Worm (Caenorhabditis elegans): ENCODE results near the gene R74.7.

- TF ChIP-seq nhr-28 (tag; optimal IDR thresholded peaks at IDR 0.05) (no peak), ztf-11 (tag; optimal IDR thresholded peaks at IDR 0.05) (no peak), nhr-12 (tag; optimal IDR thresholded peaks at IDR 0.05) (no peak), elt-2 (tag; optimal IDR thresholded peaks at IDR 0.05) (no peak), nhr-25 (tag; optimal IDR thresholded peaks at IDR 0.05) (no peak), fkh-10 (GFP tag; optimal IDR thresholded peaks at IDR 0.05) (no peak), lin-15B (tag; optimal IDR thresholded peaks at IDR 0.05) (no peak), ama-1 (optimal IDR thresholded peaks at IDR 0.05) (no peak)
Observed at ce11 chrIII:4189602-4190001, 14.6 kb upstream of the R74.7 start.
